Worm (Caenorhabditis elegans) whole organism, young adult: ENCODE results near the gene hlh-33.

Source experiments
- B0261.1 ChIP-seq: sonication (generic microtip); optimal IDR thresholded peaks from 2 replicates; lab custom pipeline; 2016; ENCODE audit warnings: mild to moderate bottlenecking, missing genetic modification characterization, moderate library complexity, missing compliant biosample characterization
- F22D6.2 ChIP-seq: sonication (generic microtip); optimal IDR thresholded peaks from 2 replicates; lab custom pipeline; 2016; ENCODE audit warnings: mild to moderate bottlenecking, missing genetic modification characterization, missing compliant biosample characterization
- F23B12.7 ChIP-seq: sonication (generic microtip); optimal IDR thresholded peaks from 2 replicates; lab custom pipeline; 2017; ENCODE audit warnings: missing genetic modification characterization, mild to moderate bottlenecking, missing compliant biosample characterization, antibody characterized with exemption, moderate library complexity; ENCODE audit not compliant: insufficient read depth
- F33H1.4 ChIP-seq: fragments of 200-800 bp; sonication (Bioruptor generic); IDR thresholded peaks from 2 replicates; pipeline ENCODE4 v1.3.6; 2022; ENCODE audit warnings: missing genetic modification reagents, missing genetic modification characterization, missing compliant biosample characterization
- F57A8.1 ChIP-seq: fragments of 200-800 bp; sonication (Bioruptor generic); optimal IDR thresholded peaks from 2 replicates; lab custom pipeline; 2018; ENCODE audit warnings: mild to moderate bottlenecking, missing genetic modification characterization, moderate library complexity, missing compliant biosample characterization
- T07F8.4 ChIP-seq: sonication (generic microtip); optimal IDR thresholded peaks from 2 replicates; lab custom pipeline; 2016; ENCODE audit warnings: mild to moderate bottlenecking, missing genetic modification characterization, moderate library complexity, missing compliant biosample characterization
- T26A5.8 ChIP-seq: sonication (generic microtip); optimal IDR thresholded peaks from 2 replicates; lab custom pipeline; 2016; ENCODE audit warnings: missing genetic modification characterization, missing compliant biosample characterization
- Y53G8AR.9 ChIP-seq: fragments of 200-800 bp; sonication (Bioruptor generic); conservative IDR thresholded peaks from 2 replicates; pipeline ENCODE4 v1.3.6; 2022; ENCODE audit warnings: missing genetic modification reagents, missing genetic modification characterization, missing compliant biosample characterization
- Y56A3A.18 ChIP-seq: fragments of 200-800 bp; sonication (Bioruptor generic); IDR thresholded peaks from 2 replicates; pipeline ENCODE4 v1.3.6; 2022; ENCODE audit warnings: missing genetic modification reagents, missing genetic modification characterization, missing compliant biosample characterization
- Y95B8A.8 ChIP-seq: fragments of 200-800 bp; sonication (Bioruptor generic); IDR thresholded peaks from 2 replicates; pipeline ENCODE4 v1.3.6; 2022; ENCODE audit warnings: missing genetic modification reagents, missing genetic modification characterization, missing compliant biosample characterization
- atf-7 ChIP-seq: sonication (generic microtip); optimal IDR thresholded peaks from 2 replicates; lab custom pipeline; 2017; ENCODE audit warnings: mild to moderate bottlenecking, missing genetic modification characterization, missing compliant biosample characterization
- attf-5 ChIP-seq: fragments of 200-800 bp; sonication (Bioruptor generic); optimal IDR thresholded peaks from 2 replicates; lab custom pipeline; 2018; ENCODE audit warnings: mild to moderate bottlenecking, missing genetic modification characterization, missing compliant biosample characterization
- bed-2 ChIP-seq: fragments of 200-800 bp; sonication (Bioruptor generic); IDR thresholded peaks from 2 replicates; pipeline ENCODE4 v1.3.6; 2022; ENCODE audit warnings: missing genetic modification reagents, missing genetic modification characterization, missing compliant biosample characterization
- ccch-3 ChIP-seq: fragments of 200-800 bp; sonication (Bioruptor generic); optimal IDR thresholded peaks from 2 replicates; lab custom pipeline; 2018; ENCODE audit warnings: mild to moderate bottlenecking, missing genetic modification characterization, missing compliant biosample characterization
- cebp-2 ChIP-seq: fragments of 200-800 bp; sonication (Bioruptor generic); IDR thresholded peaks from 2 replicates; pipeline ENCODE4 v1.3.6; 2022; ENCODE audit warnings: missing genetic modification characterization, missing compliant biosample characterization
- ceh-100 ChIP-seq: fragments of 200-800 bp; sonication (Bioruptor generic); IDR thresholded peaks from 2 replicates; pipeline ENCODE4 v1.3.6; 2022; ENCODE audit warnings: missing genetic modification reagents, missing genetic modification characterization, missing compliant biosample characterization
- ceh-58 ChIP-seq: fragments of 200-800 bp; sonication (Bioruptor generic); IDR thresholded peaks from 2 replicates; pipeline ENCODE4 v1.3.6; 2022; ENCODE audit warnings: missing genetic modification characterization, missing compliant biosample characterization
- ceh-79 ChIP-seq: sonication (generic microtip); optimal IDR thresholded peaks from 2 replicates; lab custom pipeline; 2017; ENCODE audit warnings: mild to moderate bottlenecking, missing genetic modification characterization, missing compliant biosample characterization
- chd-7 ChIP-seq: sonication (generic microtip); optimal IDR thresholded peaks from 2 replicates; lab custom pipeline; 2016; ENCODE audit warnings: mild to moderate bottlenecking, missing genetic modification characterization, moderate library complexity, missing compliant biosample characterization
- dox-1 ChIP-seq: fragments of 200-800 bp; sonication (Bioruptor generic); IDR thresholded peaks from 2 replicates; pipeline ENCODE4 v1.3.6; 2022; ENCODE audit warnings: missing genetic modification reagents, missing genetic modification characterization, missing compliant biosample characterization
- dpl-1 ChIP-seq: fragments of 150-350 bp; optimal IDR thresholded peaks from 2 replicates; lab custom pipeline; 2014; ENCODE audit warnings: missing biosample characterization, missing genetic modification reagents, missing genetic modification characterization
- egl-44 ChIP-seq: fragments of 200-800 bp; sonication (Bioruptor generic); IDR thresholded peaks from 2 replicates; pipeline ENCODE4 v1.3.6; 2022; ENCODE audit warnings: missing genetic modification reagents, missing genetic modification characterization, missing compliant biosample characterization
- gei-17 ChIP-seq: fragments of 200-800 bp; sonication (Bioruptor generic); optimal IDR thresholded peaks from 2 replicates; lab custom pipeline; 2018; ENCODE audit warnings: mild to moderate bottlenecking, missing genetic modification characterization, missing compliant biosample characterization
- hlh-26 ChIP-seq: fragments of 200-800 bp; sonication (Bioruptor generic); conservative IDR thresholded peaks from 2 replicates; pipeline ENCODE4 v1.3.6; 2022; ENCODE audit warnings: missing genetic modification reagents, missing genetic modification characterization, missing compliant biosample characterization
- hrde-1 ChIP-seq: sonication (generic microtip); optimal IDR thresholded peaks from 2 replicates; lab custom pipeline; 2016; ENCODE audit warnings: missing genetic modification characterization, mild to moderate bottlenecking, missing compliant biosample characterization, moderate library complexity, missing genotype, missing genetic modification reagents, borderline replicate concordance
- hsf-1 ChIP-seq: fragments of 200-800 bp; sonication (Bioruptor generic); IDR thresholded peaks from 2 replicates; pipeline ENCODE4 v1.3.6; 2022; ENCODE audit warnings: missing genetic modification reagents, missing genetic modification characterization, missing compliant biosample characterization
- lin-35 ChIP-seq, 3 experiments: fragments of 150-350 bp in 2 of 3; sonication (generic microtip) in 1 of 3; optimal IDR thresholded peaks; 2 replicates each; lab custom pipeline; 2014 to 2018; ENCODE audit warnings: missing biosample characterization in 3 of 3, missing genetic modification characterization in 3 of 3, missing genetic modification reagents in 3 of 3
- lin-40 ChIP-seq: sonication (generic microtip); optimal IDR thresholded peaks from 2 replicates; lab custom pipeline; 2016; ENCODE audit warnings: missing genetic modification characterization, mild to moderate bottlenecking, missing compliant biosample characterization, missing genotype, missing genetic modification reagents
- lin-54 ChIP-seq: fragments of 200-800 bp; sonication (Bioruptor generic); optimal IDR thresholded peaks from 2 replicates; lab custom pipeline; 2018; ENCODE audit warnings: mild to moderate bottlenecking, missing genetic modification characterization, missing compliant biosample characterization
- madf-10 ChIP-seq: sonication (generic microtip); optimal IDR thresholded peaks from 2 replicates; lab custom pipeline; 2016; ENCODE audit warnings: mild to moderate bottlenecking, missing genetic modification characterization, missing compliant biosample characterization
- madf-3 ChIP-seq: fragments of 200-800 bp; sonication (Bioruptor generic); IDR thresholded peaks from 2 replicates; pipeline ENCODE4 v1.3.6; 2022; ENCODE audit warnings: missing genetic modification reagents, missing genetic modification characterization, missing compliant biosample characterization
- madf-6 ChIP-seq: fragments of 200-800 bp; sonication (Bioruptor generic); IDR thresholded peaks from 2 replicates; pipeline ENCODE4 v1.3.6; 2022; ENCODE audit warnings: missing genetic modification reagents, missing genetic modification characterization, missing compliant biosample characterization
- mel-28 ChIP-seq: sonication (generic microtip); optimal IDR thresholded peaks from 2 replicates; lab custom pipeline; 2016; ENCODE audit warnings: borderline replicate concordance, mild to moderate bottlenecking, missing genetic modification characterization, missing compliant biosample characterization
- mxl-1 ChIP-seq: sonication (generic microtip); optimal IDR thresholded peaks from 2 replicates; lab custom pipeline; 2016; ENCODE audit warnings: missing genetic modification characterization, missing compliant biosample characterization
- nfya-1 ChIP-seq: sonication (generic microtip); optimal IDR thresholded peaks from 2 replicates; lab custom pipeline; 2017; ENCODE audit warnings: antibody characterized with exemption, missing compliant biosample characterization, missing genetic modification characterization, borderline replicate concordance; ENCODE audit not compliant: insufficient read depth
- nhr-90 ChIP-seq: sonication (generic microtip); optimal IDR thresholded peaks from 2 replicates; lab custom pipeline; 2016; ENCODE audit warnings: missing genotype, mild to moderate bottlenecking, missing genetic modification characterization, missing compliant biosample characterization
- pbrm-1 ChIP-seq: fragments of 200-800 bp; sonication (Bioruptor generic); IDR thresholded peaks from 2 replicates; pipeline ENCODE4 v1.3.6; 2022; ENCODE audit warnings: missing genetic modification reagents, missing genetic modification characterization, missing compliant biosample characterization
- rec-8 ChIP-seq, 2 experiments: sonication (generic microtip); optimal IDR thresholded peaks; 2 replicates each; lab custom pipeline; 2016; ENCODE audit warnings: mild to moderate bottlenecking in 2 of 2, missing genetic modification characterization in 2 of 2, missing genetic modification reagents in 2 of 2, missing genotype in 2 of 2, missing biosample characterization in 1 of 2, missing compliant biosample characterization in 1 of 2, moderate library complexity in 1 of 2
- sdz-38 ChIP-seq: sonication (generic microtip); optimal IDR thresholded peaks from 2 replicates; lab custom pipeline; 2016; ENCODE audit warnings: missing genotype, missing genetic modification characterization, missing compliant biosample characterization
- sea-2 ChIP-seq: fragments of 200-800 bp; sonication (Bioruptor generic); IDR thresholded peaks from 2 replicates; pipeline ENCODE4 v1.3.6; 2022; ENCODE audit warnings: missing genetic modification characterization, missing compliant biosample characterization
- snpc-1.1 ChIP-seq: sonication (generic microtip); optimal IDR thresholded peaks from 2 replicates; lab custom pipeline; 2017; ENCODE audit warnings: missing genetic modification characterization, mild to moderate bottlenecking, missing compliant biosample characterization, antibody characterized with exemption, moderate library complexity, missing genotype, missing genetic modification reagents; ENCODE audit not compliant: insufficient read depth
- snpc-1.3 ChIP-seq: sonication (generic microtip); optimal IDR thresholded peaks from 2 replicates; lab custom pipeline; 2017; ENCODE audit warnings: missing genetic modification characterization, mild to moderate bottlenecking, missing compliant biosample characterization, antibody characterized with exemption, moderate library complexity, missing genotype, missing genetic modification reagents; ENCODE audit not compliant: insufficient read depth
- tbp1 ChIP-seq: fragments of 200-800 bp; sonication (Bioruptor generic); optimal IDR thresholded peaks from 2 replicates; lab custom pipeline; 2018; ENCODE audit warnings: mild to moderate bottlenecking, missing genetic modification characterization, missing compliant biosample characterization
- unc-62 ChIP-seq: fragments of 150-350 bp; optimal IDR thresholded peaks from 2 replicates; lab custom pipeline; 2014; ENCODE audit warnings: missing biosample characterization, missing genetic modification reagents, missing genetic modification characterization
- zfh-2 ChIP-seq: fragments of 200-800 bp; sonication (Bioruptor generic); conservative IDR thresholded peaks from 2 replicates; pipeline ENCODE4 v1.3.6; 2022; ENCODE audit warnings: missing genetic modification reagents, missing genetic modification characterization, missing compliant biosample characterization
- ztf-3 ChIP-seq: fragments of 200-800 bp; sonication (Bioruptor generic); optimal IDR thresholded peaks from 2 replicates; lab custom pipeline; 2018; ENCODE audit warnings: mild to moderate bottlenecking, missing genetic modification characterization, missing compliant biosample characterization

The hlh-33 gene

ce11 chrIII:1856679-1857078, 1.5 kb downstream of the hlh-33 start:
- TF ChIP-seq attf-5 (GFP tag; lab: Kevin White, UChicago) (no peak), snpc-1.1 (tag; lab: Kevin White, UChicago) (no peak), T07F8.4 (tag; lab: Kevin White, UChicago) (no peak), hrde-1 (tag; lab: Kevin White, UChicago) (no peak), F22D6.2 (tag; lab: Kevin White, UChicago) (no peak), hlh-26 (no peak), ztf-3 (GFP tag; lab: Kevin White, UChicago) (no peak), mel-28 (tag; lab: Kevin White, UChicago) (no peak), F57A8.1 (GFP tag; lab: Kevin White, UChicago) (no peak), lin-35 (GFP tag; optimal IDR thresholded peaks at IDR 0.05; lab: Kevin White, UChicago) (no peak), madf-10 (tag; lab: Kevin White, UChicago) (no peak), lin-40 (tag; lab: Kevin White, UChicago) (no peak), pbrm-1 (GFP tag; lab: Robert Waterston, UW) (no peak), dpl-1 (no peak), egl-44 (no peak), madf-6 (GFP tag; lab: Robert Waterston, UW) (no peak)

- peak; percentile 76 for TF ChIP-seq tbp1
- peak in 1 of 2 experiments; percentile 53 for TF ChIP-seq rec-8 (tag; optimal IDR thresholded peaks at IDR 0.05; lab: Kevin White, UChicago)
- peak; percentile 82 for TF ChIP-seq F22D6.2 (tag; lab: Kevin White, UChicago)
- peak; percentile 55 for TF ChIP-seq nhr-90
- peak; percentile 62 for TF ChIP-seq zfh-2 (GFP tag; lab: Robert Waterston, UW)
- TF ChIP-seq sdz-38 (tag; lab: Kevin White, UChicago) = no peak
- TF ChIP-seq bed-2 (GFP tag; lab: Robert Waterston, UW) = no peak
- TF ChIP-seq lin-40 (tag; lab: Kevin White, UChicago) = peak; percentile 96
- TF ChIP-seq T26A5.8 (tag; lab: Kevin White, UChicago) = peak; percentile 38
- peak; percentile 91 for TF ChIP-seq atf-7
- peak; percentile 87 for TF ChIP-seq F23B12.7 (tag; lab: Kevin White, UChicago)
- TF ChIP-seq T07F8.4 (tag; lab: Kevin White, UChicago) = peak; percentile 46
- no peak for TF ChIP-seq sea-2 (GFP tag; lab: Robert Waterston, UW)
- TF ChIP-seq egl-44 = 0 out of 2 replicates have a peak, but pooled peaks have one; percentile 63
- peak; percentile 96 for TF ChIP-seq dox-1 (GFP tag; lab: Robert Waterston, UW)
- peak; percentile 37 for TF ChIP-seq B0261.1
- TF ChIP-seq Y53G8AR.9 (GFP tag; lab: Robert Waterston, UW) = peak; percentile 99
- TF ChIP-seq cebp-2 (GFP tag; lab: Robert Waterston, UW) = peak; percentile 94; the same call in 1 of the 2 replicates
- TF ChIP-seq madf-3 (GFP tag; lab: Robert Waterston, UW) = peak; percentile 95
- TF ChIP-seq gei-17 = peak; percentile 90
- TF ChIP-seq snpc-1.3 (tag; lab: Kevin White, UChicago) = peak; percentile 86
- TF ChIP-seq ccch-3 (GFP tag; lab: Kevin White, UChicago) = no peak
- peak; percentile 84 for TF ChIP-seq ceh-100
- peak; percentile 100 for TF ChIP-seq lin-54 (GFP tag; lab: Kevin White, UChicago)
- peak; percentile 97 for TF ChIP-seq Y56A3A.18 (GFP tag; lab: Robert Waterston, UW)
- peak; percentile 79; the same call in 1 of the 2 replicates for TF ChIP-seq ceh-58 (GFP tag; lab: Robert Waterston, UW)
- TF ChIP-seq Y95B8A.8 (GFP tag; lab: Robert Waterston, UW) = peak; percentile 82; the same call in 1 of the 2 replicates
- TF ChIP-seq nfya-1 (tag; lab: Kevin White, UChicago) = no peak
- TF ChIP-seq F33H1.4 (GFP tag; lab: Robert Waterston, UW) = peak; percentile 84
- TF ChIP-seq ceh-79 = peak; percentile 86
- TF ChIP-seq mxl-1 (tag; lab: Kevin White, UChicago) = no peak
- TF ChIP-seq chd-7 (tag; lab: Kevin White, UChicago) = peak; percentile 85
- peak; percentile 85 for TF ChIP-seq hsf-1 (GFP tag; lab: Robert Waterston, UW)
- TF ChIP-seq unc-62 (GFP tag; lab: Kevin White, UChicago) = no peak
Observed at ce11 chrIII:1859532-1859931, 4.3 kb downstream of the hlh-33 start, which contains the start of gene ddp-1. Gene ddp-1 (plus strand): TSS chrIII:1859888.
